Worm (Caenorhabditis elegans) whole organism, midembryonic: ENCODE measurements around the gene T05A7.13.

Source experiments
- T22C8.4 ChIP-seq: fragments of 200-800 bp; sonication (Bioruptor generic); IDR thresholded peaks from 2 replicates; pipeline ENCODE4 v1.3.6; 2022; ENCODE audit warnings: missing genetic modification characterization, missing compliant biosample characterization
- cog-1 ChIP-seq: sonication (generic microtip); optimal IDR thresholded peaks from 2 replicates; lab custom pipeline; 2016; ENCODE audit warnings: missing genetic modification characterization, missing compliant biosample characterization
- flt-1 ChIP-seq: fragments of 200-800 bp; sonication (Bioruptor generic); IDR thresholded peaks from 2 replicates; pipeline ENCODE4 v1.3.6; 2022; ENCODE audit warnings: missing genetic modification characterization, missing compliant biosample characterization
- klf-2 ChIP-seq: fragments of 200-800 bp; sonication (Bioruptor generic); conservative IDR thresholded peaks from 2 replicates; pipeline ENCODE4 v1.3.6; 2022; ENCODE audit warnings: missing genetic modification reagents, missing genetic modification characterization, missing compliant biosample characterization
- med-1 ChIP-seq: sonication (generic microtip); optimal IDR thresholded peaks from 2 replicates; lab custom pipeline; 2017; ENCODE audit warnings: missing genetic modification characterization, mild to moderate bottlenecking, missing compliant biosample characterization, antibody characterized with exemption, missing genetic modification reagents; ENCODE audit not compliant: insufficient read depth
- ref-1 ChIP-seq: fragments of 200-800 bp; sonication (Bioruptor generic); conservative IDR thresholded peaks from 2 replicates; pipeline ENCODE4 v1.3.6; 2022; ENCODE audit warnings: missing genetic modification reagents, missing genetic modification characterization, missing compliant biosample characterization
- tab-1 ChIP-seq: fragments of 200-800 bp; sonication (Bioruptor generic); IDR thresholded peaks from 2 replicates; pipeline ENCODE4 v1.3.6; 2022; ENCODE audit warnings: missing genetic modification characterization, missing compliant biosample characterization
- ztf-23 ChIP-seq: fragments of 200-800 bp; sonication (Bioruptor generic); IDR thresholded peaks from 2 replicates; pipeline ENCODE4 v1.3.6; 2022; ENCODE audit warnings: missing genetic modification reagents, missing genetic modification characterization, missing compliant biosample characterization
- ztf-29 ChIP-seq: fragments of 200-800 bp; sonication (Bioruptor generic); IDR thresholded peaks from 2 replicates; pipeline ENCODE4 v1.3.6; 2022; ENCODE audit warnings: missing genetic modification reagents, missing genetic modification characterization, missing compliant biosample characterization

The T05A7.13 gene

DNA sequence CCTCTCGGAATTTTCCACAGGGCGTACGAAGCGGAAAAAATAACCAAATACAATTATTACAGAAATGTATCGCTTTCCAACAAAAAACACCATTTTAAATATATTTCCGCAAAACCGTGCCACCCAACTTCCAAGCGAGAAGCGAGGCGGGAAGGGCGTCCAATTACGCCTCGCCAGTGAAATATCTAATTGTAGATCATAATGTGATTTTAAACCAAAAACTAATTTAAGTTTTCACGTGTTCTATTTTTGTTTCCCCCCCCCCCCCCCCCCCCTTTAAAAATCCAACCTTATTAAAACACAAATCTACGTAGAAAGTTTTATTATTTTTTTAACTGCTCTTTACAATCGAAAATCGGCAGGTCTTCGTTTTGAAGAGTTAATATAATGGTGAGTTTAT lies 28.3 kb upstream of the T05A7.13 start, which contains the start of gene F10G7.12:
F10G7.12 (plus strand) TSS at position 301 of the 400 bp plus-strand sequence.
- TF ChIP-seq flt-1 (GFP tag; lab: Robert Waterston, UW) = no peak
- TF ChIP-seq tab-1 (GFP tag; lab: Robert Waterston, UW) = no peak
- TF ChIP-seq ztf-23 (GFP tag; lab: Robert Waterston, UW) = no peak

DNA sequence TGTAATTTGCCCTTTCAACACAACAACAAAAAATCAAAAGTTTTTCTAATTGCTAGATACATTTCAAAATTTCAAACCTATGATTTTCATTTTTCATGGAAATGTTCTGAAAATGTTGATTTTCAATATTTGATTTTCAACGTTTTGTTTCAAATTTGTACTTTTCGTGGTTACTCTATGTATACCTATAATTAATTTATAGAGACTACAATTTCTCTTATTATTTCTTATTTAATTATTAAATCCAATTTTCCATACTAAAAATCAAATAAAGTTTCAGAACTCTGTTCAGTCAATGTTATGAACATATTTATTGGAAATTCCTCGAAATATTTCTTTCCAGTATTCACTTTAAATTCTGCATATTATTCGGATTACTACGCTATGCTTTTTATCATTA lies 25.8 kb upstream of the T05A7.13 start, which contains the start of gene sre-39:
sre-39 (plus strand) TSS at position 301 of the 400 bp plus-strand sequence.
- TF ChIP-seq ref-1 (GFP tag; lab: Robert Waterston, UW) = no peak
- TF ChIP-seq T22C8.4 (GFP tag; lab: Robert Waterston, UW) = no peak
- TF ChIP-seq ztf-29 = no peak
- TF ChIP-seq med-1 = no peak
- TF ChIP-seq cog-1 (tag; lab: Kevin White, UChicago) = no peak
- no peak for TF ChIP-seq ztf-23 (GFP tag; lab: Robert Waterston, UW)
- no peak for TF ChIP-seq klf-2 (GFP tag; lab: Robert Waterston, UW)
- no peak for TF ChIP-seq tab-1 (GFP tag; lab: Robert Waterston, UW)
- TF ChIP-seq flt-1 (GFP tag; lab: Robert Waterston, UW) = no peak

DNA sequence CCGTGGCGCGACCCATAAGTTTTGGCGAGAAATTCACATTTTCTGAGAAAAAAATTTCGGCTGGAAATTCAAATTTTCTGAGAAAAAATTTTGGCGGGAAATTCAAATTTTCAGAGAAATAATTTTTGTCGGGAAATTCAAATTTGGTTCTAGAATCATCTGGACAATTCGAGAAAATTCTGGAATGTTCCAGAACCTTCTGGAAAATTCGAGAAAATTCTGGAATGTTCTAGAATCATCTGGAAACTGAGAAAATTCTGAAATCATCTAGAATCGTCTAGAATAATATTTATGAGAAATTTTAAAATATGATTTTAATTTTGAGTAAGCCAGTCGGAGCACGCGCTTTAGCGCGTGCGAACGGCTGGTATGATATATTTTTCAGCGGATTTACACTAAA lies 23.7 kb upstream of the T05A7.13 start:
- no peak for TF ChIP-seq cog-1 (tag; lab: Kevin White, UChicago)
- no peak for TF ChIP-seq ref-1 (GFP tag; lab: Robert Waterston, UW)
- TF ChIP-seq med-1 = no peak
- no peak for TF ChIP-seq klf-2 (GFP tag; lab: Robert Waterston, UW)

DNA sequence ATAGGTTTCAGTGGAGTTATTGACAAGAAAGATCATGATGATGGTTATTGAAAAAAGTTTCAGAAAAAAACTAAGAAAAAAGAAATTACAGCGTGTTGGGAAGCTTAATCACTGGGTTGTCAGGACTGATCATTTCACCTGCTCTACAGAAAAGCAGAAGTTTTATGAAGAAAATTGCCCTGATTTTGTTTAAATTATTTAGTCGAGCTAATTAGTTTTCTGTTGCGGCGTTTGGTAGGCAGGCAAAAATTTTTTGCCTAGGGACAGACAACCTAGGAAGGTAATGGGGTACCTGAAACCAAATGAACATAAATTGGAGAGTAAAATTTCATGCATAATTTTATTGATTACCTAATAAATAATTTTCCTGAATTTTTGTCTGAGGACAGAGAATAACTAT lies 22.5 kb upstream of the T05A7.13 start, which contains the start of gene sre-40:
sre-40 (minus strand) TSS at position 101 of the 400 bp plus-strand sequence.
- TF ChIP-seq ref-1 (GFP tag; lab: Robert Waterston, UW) (no peak), klf-2 (GFP tag; lab: Robert Waterston, UW) (no peak), ztf-29 (no peak), tab-1 (GFP tag; lab: Robert Waterston, UW) (no peak), T22C8.4 (GFP tag; lab: Robert Waterston, UW) (no peak), flt-1 (GFP tag; lab: Robert Waterston, UW) (no peak), ztf-23 (GFP tag; lab: Robert Waterston, UW) (no peak), med-1 (no peak), cog-1 (tag; lab: Kevin White, UChicago) (no peak)

DNA sequence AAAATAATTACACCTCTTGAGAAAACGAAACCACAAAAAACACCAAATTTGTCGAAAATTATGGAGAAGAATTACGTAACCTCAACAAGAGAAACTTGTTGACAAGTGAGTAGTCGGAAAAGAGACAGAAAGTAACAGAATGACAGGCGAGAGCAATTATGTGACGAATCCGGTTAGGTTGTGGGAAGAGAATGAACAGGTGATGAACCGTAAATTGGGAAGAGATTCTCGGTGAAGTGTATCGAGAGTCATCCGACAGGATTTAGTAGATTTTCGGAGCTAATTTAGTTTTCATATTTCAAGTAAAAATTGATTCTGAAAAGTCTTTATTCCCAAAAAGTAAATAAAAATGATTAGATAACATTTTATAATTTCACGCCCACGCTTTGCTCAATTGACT lies 20.2 kb upstream of the T05A7.13 start, which contains the start of gene T05A7.7:
T05A7.7 (minus strand) TSS at position 101 of the 400 bp plus-strand sequence.
- TF ChIP-seq med-1 (no peak), ref-1 (GFP tag; lab: Robert Waterston, UW) (no peak), ztf-23 (GFP tag; lab: Robert Waterston, UW) (no peak), T22C8.4 (GFP tag; lab: Robert Waterston, UW) (no peak), tab-1 (GFP tag; lab: Robert Waterston, UW) (no peak), klf-2 (GFP tag; lab: Robert Waterston, UW) (no peak), flt-1 (GFP tag; lab: Robert Waterston, UW) (no peak), cog-1 (tag; lab: Kevin White, UChicago) (no peak), ztf-29 (no peak)

DNA sequence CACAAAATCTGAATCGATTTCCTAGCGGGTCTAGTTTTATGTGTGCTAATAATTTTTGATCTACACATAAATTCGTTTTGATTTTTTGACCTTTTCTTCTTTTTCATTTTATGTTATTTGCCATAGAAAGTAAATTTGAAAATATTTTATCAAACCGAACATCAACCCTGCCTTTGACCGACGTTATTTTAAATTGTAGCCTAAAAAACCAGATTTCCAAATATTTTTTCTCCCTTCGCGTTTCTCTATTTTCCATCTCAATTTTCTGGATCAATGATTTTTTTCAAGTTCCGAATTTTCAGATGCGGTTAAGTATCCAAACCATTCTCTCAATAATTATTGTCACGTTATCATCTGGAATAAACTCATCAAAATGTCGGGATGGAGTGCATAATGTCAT lies 16.7 kb upstream of the T05A7.13 start, which contains the start of gene T05A7.1:
T05A7.1 (plus strand) TSS at position 301 of the 400 bp plus-strand sequence.
- no peak for TF ChIP-seq T22C8.4 (GFP tag; lab: Robert Waterston, UW)
- TF ChIP-seq ref-1 (GFP tag; lab: Robert Waterston, UW) = no peak
- no peak for TF ChIP-seq klf-2 (GFP tag; lab: Robert Waterston, UW)
- no peak for TF ChIP-seq ztf-23 (GFP tag; lab: Robert Waterston, UW)
- TF ChIP-seq flt-1 (GFP tag; lab: Robert Waterston, UW) = no peak
- no peak for TF ChIP-seq tab-1 (GFP tag; lab: Robert Waterston, UW)
- TF ChIP-seq ztf-29 = no peak
- no peak for TF ChIP-seq cog-1 (tag; lab: Kevin White, UChicago)
- TF ChIP-seq med-1 = no peak

DNA sequence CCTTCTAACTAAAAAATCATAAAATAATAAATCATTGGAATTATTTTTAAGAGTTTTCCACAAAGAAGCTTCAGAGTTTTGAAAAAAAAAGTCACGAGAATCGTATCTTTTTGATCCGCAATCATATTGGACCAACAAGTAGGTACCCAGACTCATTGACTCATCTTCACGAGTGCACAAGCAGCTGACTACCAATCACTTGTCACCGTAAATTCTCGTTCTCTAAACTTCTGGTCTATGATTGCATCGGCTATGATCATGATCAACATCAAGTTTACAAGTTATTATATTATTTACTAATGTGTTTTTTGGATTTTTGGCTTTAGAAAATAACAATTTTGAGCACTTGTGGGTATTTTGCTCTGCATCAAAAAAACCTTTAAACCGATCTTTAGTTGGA lies 15.1 kb upstream of the T05A7.13 start:
- TF ChIP-seq ref-1 (GFP tag; lab: Robert Waterston, UW) (no peak), flt-1 (GFP tag; lab: Robert Waterston, UW) (no peak), T22C8.4 (GFP tag; lab: Robert Waterston, UW) (no peak), ztf-29 (no peak), cog-1 (tag; lab: Kevin White, UChicago) (no peak), med-1 (no peak), klf-2 (GFP tag; lab: Robert Waterston, UW) (no peak), tab-1 (GFP tag; lab: Robert Waterston, UW) (no peak), ztf-23 (GFP tag; lab: Robert Waterston, UW) (no peak)

DNA sequence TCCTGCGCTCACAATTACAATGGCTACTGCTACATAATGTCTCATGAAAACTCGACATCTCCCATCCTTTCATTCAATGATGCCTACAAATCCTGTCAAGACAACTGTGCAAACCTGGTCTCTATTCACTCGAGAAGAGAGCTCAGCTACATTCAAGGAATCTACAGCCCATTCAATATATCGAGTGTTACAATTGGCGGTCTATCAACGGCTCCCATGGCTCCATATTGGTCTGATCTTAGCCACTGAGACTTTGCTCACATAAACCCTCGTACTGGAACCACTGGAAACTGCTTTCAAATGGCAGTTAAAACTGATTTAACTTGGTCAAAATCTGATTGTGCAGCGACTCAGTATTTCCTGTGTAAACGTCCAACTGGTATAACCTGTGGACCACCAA lies 14.3 kb upstream of the T05A7.13 start, which contains the start of gene T05A7.3:
T05A7.3 (plus strand) TSS at position 301 of the 400 bp plus-strand sequence.
- TF ChIP-seq ztf-29 (no peak), ztf-23 (GFP tag; lab: Robert Waterston, UW) (no peak), med-1 (no peak)

DNA sequence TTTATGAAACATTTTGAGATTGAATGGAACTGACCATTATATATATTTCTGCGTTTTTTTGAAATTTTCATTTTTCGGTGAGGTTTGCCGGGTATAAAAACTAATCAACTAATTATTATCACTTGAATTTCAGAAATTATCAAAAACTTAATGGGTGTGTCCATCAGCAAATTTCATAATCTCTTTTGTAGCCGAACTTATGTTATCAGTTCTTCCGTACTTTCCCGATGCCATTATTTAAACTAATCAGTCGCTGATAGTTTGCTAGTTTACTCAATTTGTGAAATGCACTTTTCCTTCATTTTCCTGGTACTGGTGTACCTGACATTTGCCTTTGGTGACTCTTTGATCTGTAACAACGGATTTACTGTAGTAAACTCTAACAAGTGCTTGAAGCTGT lies 13.0 kb upstream of the T05A7.13 start:
- no peak for TF ChIP-seq ref-1 (GFP tag; lab: Robert Waterston, UW)
- no peak for TF ChIP-seq med-1
- TF ChIP-seq ztf-23 (GFP tag; lab: Robert Waterston, UW) = no peak
- TF ChIP-seq ztf-29 = no peak
- no peak for TF ChIP-seq T22C8.4 (GFP tag; lab: Robert Waterston, UW)
- TF ChIP-seq klf-2 (GFP tag; lab: Robert Waterston, UW) = no peak
- no peak for TF ChIP-seq flt-1 (GFP tag; lab: Robert Waterston, UW)
- TF ChIP-seq tab-1 (GFP tag; lab: Robert Waterston, UW) = no peak
- TF ChIP-seq cog-1 (tag; lab: Kevin White, UChicago) = no peak

DNA sequence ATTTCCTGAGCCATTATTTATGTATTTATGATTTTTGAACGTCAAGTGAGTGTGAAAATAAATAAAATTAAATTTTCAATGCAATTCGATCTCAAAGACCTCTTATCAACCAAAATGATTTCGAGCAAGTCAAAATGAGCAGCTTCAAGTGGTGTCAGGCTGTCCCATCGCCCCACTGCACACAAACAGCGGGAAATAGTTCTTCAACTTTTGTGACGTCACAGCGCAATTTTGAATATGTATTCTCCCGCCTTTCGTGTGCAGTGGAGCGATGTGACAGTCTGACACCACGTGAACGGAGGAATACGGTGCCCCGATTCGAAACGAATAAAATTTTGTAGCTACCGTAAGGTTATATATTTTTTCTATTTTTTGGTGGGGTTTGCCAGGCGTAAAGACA lies 12.5 kb upstream of the T05A7.13 start:
- TF ChIP-seq med-1 = no peak
- no peak for TF ChIP-seq klf-2 (GFP tag; lab: Robert Waterston, UW)
- no peak for TF ChIP-seq T22C8.4 (GFP tag; lab: Robert Waterston, UW)
- no peak for TF ChIP-seq ref-1 (GFP tag; lab: Robert Waterston, UW)
- no peak for TF ChIP-seq cog-1 (tag; lab: Kevin White, UChicago)
- no peak for TF ChIP-seq ztf-29
- TF ChIP-seq flt-1 (GFP tag; lab: Robert Waterston, UW) = no peak
- no peak for TF ChIP-seq ztf-23 (GFP tag; lab: Robert Waterston, UW)
- TF ChIP-seq tab-1 (GFP tag; lab: Robert Waterston, UW) = no peak
